Worm (Caenorhabditis elegans) whole organism, young adult: ENCODE measurements around the gene D1044.6.

Experiments used
- B0035.1 ChIP-seq: sonication (generic microtip); optimal IDR thresholded peaks from 2 replicates; lab custom pipeline; 2016; ENCODE audit warnings: missing genetic modification characterization, mild to moderate bottlenecking, missing compliant biosample characterization, missing genotype, missing genetic modification reagents
- B0336.3 ChIP-seq: fragments of 200-800 bp; sonication (Bioruptor generic); IDR thresholded peaks from 2 replicates; pipeline ENCODE4 v1.3.6; 2022; ENCODE audit warnings: missing genetic modification characterization, missing compliant biosample characterization
- D2030.7 ChIP-seq: fragments of 200-800 bp; sonication (Bioruptor generic); IDR thresholded peaks from 2 replicates; pipeline ENCODE4 v1.3.6; 2022; ENCODE audit warnings: missing genetic modification reagents, missing genetic modification characterization, missing compliant biosample characterization
- F33H1.4 ChIP-seq: fragments of 200-800 bp; sonication (Bioruptor generic); IDR thresholded peaks from 2 replicates; pipeline ENCODE4 v1.3.6; 2022; ENCODE audit warnings: missing genetic modification reagents, missing genetic modification characterization, missing compliant biosample characterization
- F55B11.4 ChIP-seq: sonication (generic microtip); optimal IDR thresholded peaks from 2 replicates; lab custom pipeline; 2016; ENCODE audit warnings: missing compliant biosample characterization, missing genetic modification characterization, borderline replicate concordance; ENCODE audit not compliant: insufficient read depth
- F57A8.1 ChIP-seq: fragments of 200-800 bp; sonication (Bioruptor generic); optimal IDR thresholded peaks from 2 replicates; lab custom pipeline; 2018; ENCODE audit warnings: mild to moderate bottlenecking, missing genetic modification characterization, moderate library complexity, missing compliant biosample characterization
- K11D2.4 ChIP-seq: fragments of 200-800 bp; sonication (Bioruptor generic); IDR thresholded peaks from 2 replicates; pipeline ENCODE4 v1.3.6; 2022; ENCODE audit warnings: missing genetic modification reagents, missing genetic modification characterization, missing compliant biosample characterization
- Y53G8AR.9 ChIP-seq: fragments of 200-800 bp; sonication (Bioruptor generic); conservative IDR thresholded peaks from 2 replicates; pipeline ENCODE4 v1.3.6; 2022; ENCODE audit warnings: missing genetic modification reagents, missing genetic modification characterization, missing compliant biosample characterization
- Y79H2A.3 ChIP-seq: fragments of 200-800 bp; sonication (Bioruptor generic); conservative IDR thresholded peaks from 2 replicates; pipeline ENCODE4 v1.3.6; 2022; ENCODE audit warnings: missing genetic modification reagents, missing genetic modification characterization, missing compliant biosample characterization
- ama-1 ChIP-seq, 3 experiments: fragments of 150-350 bp in 1 of 3; sonication (generic microtip) in 2 of 3; optimal IDR thresholded peaks; 2 replicates each; lab custom pipeline; 2014 to 2018; ENCODE audit warnings: missing biosample characterization in 2 of 3, missing genetic modification characterization in 2 of 3, missing genetic modification reagents in 2 of 3
- aptf-2 ChIP-seq: fragments of 200-800 bp; sonication (Bioruptor generic); conservative IDR thresholded peaks from 2 replicates; pipeline ENCODE4 v1.3.6; 2022; ENCODE audit warnings: missing genetic modification reagents, missing genetic modification characterization, missing compliant biosample characterization
- aptf-3 ChIP-seq: fragments of 200-800 bp; sonication (Bioruptor generic); IDR thresholded peaks from 2 replicates; pipeline ENCODE4 v1.3.6; 2022; ENCODE audit warnings: missing genetic modification characterization, missing compliant biosample characterization
- atf-7 ChIP-seq: sonication (generic microtip); optimal IDR thresholded peaks from 2 replicates; lab custom pipeline; 2017; ENCODE audit warnings: mild to moderate bottlenecking, missing genetic modification characterization, missing compliant biosample characterization
- athp-1 ChIP-seq: sonication (generic microtip); optimal IDR thresholded peaks from 2 replicates; lab custom pipeline; 2017; ENCODE audit warnings: mild to moderate bottlenecking, missing genetic modification characterization, missing compliant biosample characterization
- attf-3 ChIP-seq: fragments of 200-800 bp; sonication (Bioruptor generic); conservative IDR thresholded peaks from 2 replicates; pipeline ENCODE4 v1.3.6; 2022; ENCODE audit warnings: missing genetic modification reagents, missing genetic modification characterization, missing compliant biosample characterization
- attf-5 ChIP-seq: fragments of 200-800 bp; sonication (Bioruptor generic); optimal IDR thresholded peaks from 2 replicates; lab custom pipeline; 2018; ENCODE audit warnings: mild to moderate bottlenecking, missing genetic modification characterization, missing compliant biosample characterization
- bed-1 ChIP-seq: fragments of 200-800 bp; sonication (Bioruptor generic); IDR thresholded peaks from 2 replicates; pipeline ENCODE4 v1.3.6; 2022; ENCODE audit warnings: missing genetic modification reagents, missing genetic modification characterization, missing compliant biosample characterization
- cebp-1 ChIP-seq, 2 experiments: fragments of 200-800 bp in 1 of 2; sonication (Bioruptor generic) in 1 of 2; sonication (generic microtip) in 1 of 2; IDR thresholded peaks in 1 of 2; optimal IDR thresholded peaks in 1 of 2; 2 replicates each; pipeline versions ENCODE4 v1.3.6 to Lab custom; 2017 to 2022; ENCODE audit warnings: missing compliant biosample characterization in 2 of 2, missing genetic modification characterization in 2 of 2, mild to moderate bottlenecking in 1 of 2, missing genetic modification reagents in 1 of 2, moderate library complexity in 1 of 2
- ceh-100 ChIP-seq: fragments of 200-800 bp; sonication (Bioruptor generic); IDR thresholded peaks from 2 replicates; pipeline ENCODE4 v1.3.6; 2022; ENCODE audit warnings: missing genetic modification reagents, missing genetic modification characterization, missing compliant biosample characterization
- ceh-79 ChIP-seq: sonication (generic microtip); optimal IDR thresholded peaks from 2 replicates; lab custom pipeline; 2017; ENCODE audit warnings: mild to moderate bottlenecking, missing genetic modification characterization, missing compliant biosample characterization
- dpff-1 ChIP-seq: sonication (generic microtip); optimal IDR thresholded peaks from 2 replicates; lab custom pipeline; 2017; ENCODE audit warnings: mild to moderate bottlenecking, missing genetic modification characterization, missing compliant biosample characterization
- egrh-3 ChIP-seq: fragments of 200-800 bp; sonication (Bioruptor generic); IDR thresholded peaks from 2 replicates; pipeline ENCODE4 v1.3.6; 2022; ENCODE audit warnings: missing genetic modification reagents, missing genetic modification characterization, missing compliant biosample characterization
- ets-4 ChIP-seq: fragments of 200-800 bp; sonication (Bioruptor generic); optimal IDR thresholded peaks from 2 replicates; lab custom pipeline; 2018; ENCODE audit warnings: mild to moderate bottlenecking, missing genetic modification characterization, missing compliant biosample characterization
- hmg-20 ChIP-seq: fragments of 200-800 bp; sonication (Bioruptor generic); IDR thresholded peaks from 2 replicates; pipeline ENCODE4 v1.3.6; 2022; ENCODE audit warnings: missing genetic modification reagents, missing genetic modification characterization, missing compliant biosample characterization
- let-526 ChIP-seq: fragments of 200-800 bp; sonication (Bioruptor generic); IDR thresholded peaks from 2 replicates; pipeline ENCODE4 v1.3.6; 2022; ENCODE audit warnings: missing genetic modification reagents, missing genetic modification characterization, missing compliant biosample characterization
- lin-26 ChIP-seq: fragments of 200-800 bp; sonication (Bioruptor generic); IDR thresholded peaks from 2 replicates; pipeline ENCODE4 v1.3.6; 2022; ENCODE audit warnings: missing genetic modification reagents, missing genetic modification characterization, missing compliant biosample characterization
- lin-40 ChIP-seq: sonication (generic microtip); optimal IDR thresholded peaks from 2 replicates; lab custom pipeline; 2016; ENCODE audit warnings: missing genetic modification characterization, mild to moderate bottlenecking, missing compliant biosample characterization, missing genotype, missing genetic modification reagents
- lin-54 ChIP-seq: fragments of 200-800 bp; sonication (Bioruptor generic); optimal IDR thresholded peaks from 2 replicates; lab custom pipeline; 2018; ENCODE audit warnings: mild to moderate bottlenecking, missing genetic modification characterization, missing compliant biosample characterization
- lir-1 ChIP-seq: fragments of 200-800 bp; sonication (Bioruptor generic); conservative IDR thresholded peaks from 2 replicates; pipeline ENCODE4 v1.3.6; 2022; ENCODE audit warnings: missing genetic modification reagents, missing genetic modification characterization, missing compliant biosample characterization
- madf-10 ChIP-seq: sonication (generic microtip); optimal IDR thresholded peaks from 2 replicates; lab custom pipeline; 2016; ENCODE audit warnings: mild to moderate bottlenecking, missing genetic modification characterization, missing compliant biosample characterization
- madf-8 ChIP-seq: fragments of 200-800 bp; sonication (Bioruptor generic); conservative IDR thresholded peaks from 2 replicates; pipeline ENCODE4 v1.3.6; 2022; ENCODE audit warnings: missing genetic modification reagents, missing genetic modification characterization, missing compliant biosample characterization
- mel-28 ChIP-seq: sonication (generic microtip); optimal IDR thresholded peaks from 2 replicates; lab custom pipeline; 2016; ENCODE audit warnings: borderline replicate concordance, mild to moderate bottlenecking, missing genetic modification characterization, missing compliant biosample characterization
- nfya-2 ChIP-seq: fragments of 200-800 bp; sonication (Bioruptor generic); IDR thresholded peaks from 2 replicates; pipeline ENCODE4 v1.3.6; 2022; ENCODE audit warnings: missing genetic modification reagents, missing genetic modification characterization, missing compliant biosample characterization
- nfyb-1 ChIP-seq: fragments of 200-800 bp; sonication (Bioruptor generic); IDR thresholded peaks from 2 replicates; pipeline ENCODE4 v1.3.6; 2022; ENCODE audit warnings: missing genetic modification reagents, missing genetic modification characterization, missing compliant biosample characterization
- nhr-120 ChIP-seq: fragments of 200-800 bp; sonication (Bioruptor generic); IDR thresholded peaks from 2 replicates; pipeline ENCODE4 v1.3.6; 2022; ENCODE audit warnings: missing genetic modification characterization, missing compliant biosample characterization
- nhr-90 ChIP-seq: sonication (generic microtip); optimal IDR thresholded peaks from 2 replicates; lab custom pipeline; 2016; ENCODE audit warnings: missing genotype, mild to moderate bottlenecking, missing genetic modification characterization, missing compliant biosample characterization
- sea-2 ChIP-seq: fragments of 200-800 bp; sonication (Bioruptor generic); IDR thresholded peaks from 2 replicates; pipeline ENCODE4 v1.3.6; 2022; ENCODE audit warnings: missing genetic modification characterization, missing compliant biosample characterization
- snpc-3.4 ChIP-seq: sonication (generic microtip); optimal IDR thresholded peaks from 2 replicates; lab custom pipeline; 2017; ENCODE audit warnings: missing genetic modification characterization, mild to moderate bottlenecking, missing compliant biosample characterization, antibody characterized with exemption, moderate library complexity, missing genotype, missing genetic modification reagents
- somi-1 ChIP-seq: fragments of 200-800 bp; sonication (Bioruptor generic); optimal IDR thresholded peaks from 2 replicates; lab custom pipeline; 2018; ENCODE audit warnings: mild to moderate bottlenecking, missing genetic modification characterization, missing compliant biosample characterization
- sptf-2 ChIP-seq: fragments of 200-800 bp; sonication (Bioruptor generic); optimal IDR thresholded peaks from 2 replicates; lab custom pipeline; 2018; ENCODE audit warnings: mild to moderate bottlenecking, missing genetic modification characterization, missing compliant biosample characterization
- tbp1 ChIP-seq: fragments of 200-800 bp; sonication (Bioruptor generic); optimal IDR thresholded peaks from 2 replicates; lab custom pipeline; 2018; ENCODE audit warnings: mild to moderate bottlenecking, missing genetic modification characterization, missing compliant biosample characterization
- tlf-1 ChIP-seq: fragments of 200-800 bp; sonication (Bioruptor generic); optimal IDR thresholded peaks from 2 replicates; lab custom pipeline; 2018; ENCODE audit warnings: mild to moderate bottlenecking, missing genetic modification characterization, missing compliant biosample characterization
- zim-3 ChIP-seq: sonication (generic microtip); optimal IDR thresholded peaks from 2 replicates; lab custom pipeline; 2017; ENCODE audit warnings: mild to moderate bottlenecking, missing genetic modification characterization, moderate library complexity, missing compliant biosample characterization
- ztf-22 ChIP-seq: fragments of 200-800 bp; sonication (Bioruptor generic); optimal IDR thresholded peaks from 2 replicates; lab custom pipeline; 2018; ENCODE audit warnings: mild to moderate bottlenecking, missing genetic modification characterization, moderate library complexity, missing compliant biosample characterization
- ztf-26 ChIP-seq: sonication (generic microtip); optimal IDR thresholded peaks from 2 replicates; lab custom pipeline; 2017; ENCODE audit warnings: missing genetic modification characterization, missing compliant biosample characterization

D1044.6 gene

DNA sequence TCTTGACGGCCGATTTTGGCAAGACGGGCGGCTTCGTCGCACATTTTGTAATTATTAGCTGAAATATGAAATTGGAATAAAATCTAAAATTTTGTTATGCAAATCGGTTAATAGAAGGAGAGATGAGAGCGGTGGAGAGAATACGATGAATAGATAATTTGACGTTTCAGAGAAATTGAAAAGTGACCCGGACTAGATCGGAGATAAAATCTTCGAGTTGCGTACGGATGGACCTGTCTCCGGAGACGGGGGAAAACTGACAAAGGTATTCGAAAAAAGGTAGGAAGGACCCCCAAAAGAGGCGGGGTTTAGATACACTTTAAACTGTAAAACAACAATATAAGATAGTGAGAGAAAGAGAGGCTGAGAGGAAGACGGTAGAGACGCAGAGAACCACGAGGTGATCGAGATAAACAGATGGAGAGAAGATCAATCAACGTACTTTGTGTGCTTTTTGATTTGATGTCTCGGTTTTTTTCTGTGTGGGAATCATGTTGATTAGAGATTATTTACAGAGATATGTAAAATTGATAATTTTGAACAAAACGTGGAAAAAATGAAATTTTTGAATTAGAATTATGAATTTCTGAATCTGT lies 9.2 kb upstream of the D1044.6 start, which contains the start of gene F09F7.6 (continued):
- no peak for TF ChIP-seq mel-28 (tag; lab: Kevin White, UChicago)
- TF ChIP-seq nfya-2 (GFP tag; lab: Robert Waterston, UW) = no peak
- peak; percentile 25 for TF ChIP-seq atf-7
- TF ChIP-seq ceh-100 (GFP tag; lab: Robert Waterston, UW) = no peak
- no peak for TF ChIP-seq B0336.3

DNA sequence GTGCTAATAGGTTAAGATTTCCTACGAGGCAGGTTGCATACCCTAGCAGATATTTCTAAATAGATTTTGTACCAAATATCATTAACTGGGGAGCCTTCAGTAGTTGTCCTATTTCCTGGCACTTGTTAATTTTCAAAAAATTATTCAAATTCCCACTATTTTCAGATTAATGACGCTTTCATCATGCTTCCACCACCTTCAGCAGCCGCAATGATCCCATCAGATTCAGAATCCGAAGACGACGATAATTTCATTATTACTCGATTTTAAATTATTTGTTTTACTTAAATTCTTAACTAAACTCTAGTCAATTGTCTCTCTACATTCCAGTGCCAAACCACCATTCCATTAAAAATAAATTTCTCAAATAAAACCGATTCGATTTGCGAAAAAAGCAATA lies 7.9 kb upstream of the D1044.6 start:
- TF ChIP-seq lin-26 (GFP tag; lab: Robert Waterston, UW) = 0 out of 2 replicates have a peak, but pooled peaks have one; percentile 53
- peak; percentile 5 for TF ChIP-seq zim-3 (tag; lab: Kevin White, UChicago)
- TF ChIP-seq athp-1 (tag; lab: Kevin White, UChicago) = no peak
- TF ChIP-seq F55B11.4 (tag; lab: Kevin White, UChicago) = no peak
- 0 out of 2 replicates have a peak, but pooled peaks have one; percentile 34 for TF ChIP-seq cebp-1 (GFP tag; IDR thresholded peaks at IDR 0.05; lab: Robert Waterston, UW)
- TF ChIP-seq cebp-1 (tag; optimal IDR thresholded peaks at IDR 0.05; lab: Kevin White, UChicago) = peak; percentile 72
- no peak for TF ChIP-seq sptf-2 (GFP tag; lab: Kevin White, UChicago)
- TF ChIP-seq lin-54 (GFP tag; lab: Kevin White, UChicago) = no peak
- TF ChIP-seq sea-2 (GFP tag; lab: Robert Waterston, UW) = no peak
- no peak for TF ChIP-seq snpc-3.4 (tag; lab: Kevin White, UChicago)
- no peak for TF ChIP-seq hmg-20 (GFP tag; lab: Robert Waterston, UW)
- no peak for TF ChIP-seq K11D2.4 (GFP tag; lab: Robert Waterston, UW)
- TF ChIP-seq dpff-1 = no peak
- TF ChIP-seq ztf-22 (GFP tag; lab: Kevin White, UChicago) = no peak
- 0 out of 2 replicates have a peak, but pooled peaks have one; percentile 28 for TF ChIP-seq lir-1 (GFP tag; lab: Robert Waterston, UW)
- TF ChIP-seq Y53G8AR.9 (GFP tag; lab: Robert Waterston, UW) = peak; percentile 63; the same call in 1 of the 2 replicates
- TF ChIP-seq aptf-3 (GFP tag; lab: Robert Waterston, UW) = no peak
- no peak for TF ChIP-seq ztf-26 (tag; lab: Kevin White, UChicago)
- TF ChIP-seq D2030.7 (GFP tag; lab: Robert Waterston, UW) = no peak
- TF ChIP-seq ama-1 (optimal IDR thresholded peaks at IDR 0.05; lab: Kevin White, UChicago) = peak; percentile 82
- TF ChIP-seq ama-1 (GFP tag; optimal IDR thresholded peaks at IDR 0.05; lab: Kevin White, UChicago) = no peak
- no peak for TF ChIP-seq F57A8.1
- TF ChIP-seq lin-40 = peak; percentile 29
- no peak for TF ChIP-seq egrh-3 (GFP tag; lab: Robert Waterston, UW)
- TF ChIP-seq madf-10 (tag; lab: Kevin White, UChicago) = peak; percentile 43
- TF ChIP-seq Y79H2A.3 (GFP tag; lab: Robert Waterston, UW) = peak; percentile 42; the same call in 1 of the 2 replicates
- no peak for TF ChIP-seq ets-4 (GFP tag; lab: Kevin White, UChicago)
- no peak; the same call in 1 of the 2 replicates for TF ChIP-seq attf-3 (GFP tag; lab: Robert Waterston, UW)
- no peak for TF ChIP-seq tbp1 (GFP tag; lab: Kevin White, UChicago)
- TF ChIP-seq B0035.1 (tag; lab: Kevin White, UChicago) = peak; percentile 9
- peak; percentile 82 for TF ChIP-seq B0336.3
- no peak for TF ChIP-seq nhr-120 (GFP tag; lab: Robert Waterston, UW)
- TF ChIP-seq ceh-79 (tag; lab: Kevin White, UChicago) = no peak
- TF ChIP-seq somi-1 (GFP tag; lab: Kevin White, UChicago) = no peak
- 0 out of 2 replicates have a peak, but pooled peaks have one; percentile 56 for TF ChIP-seq let-526 (GFP tag; lab: Robert Waterston, UW)
- peak; percentile 64 for TF ChIP-seq tlf-1
- TF ChIP-seq attf-5 (GFP tag; lab: Kevin White, UChicago) = peak; percentile 8
- 0 out of 2 replicates have a peak, but pooled peaks have one; percentile 4 for TF ChIP-seq aptf-2 (GFP tag; lab: Robert Waterston, UW)
- no peak for TF ChIP-seq bed-1
- TF ChIP-seq F33H1.4 (GFP tag; lab: Robert Waterston, UW) = 0 out of 2 replicates have a peak, but pooled peaks have one; percentile 4
- no peak for TF ChIP-seq madf-8 (GFP tag; lab: Robert Waterston, UW)
- peak; percentile 48 for TF ChIP-seq nhr-90 (tag; lab: Kevin White, UChicago)
- peak; percentile 44 for TF ChIP-seq nfyb-1
